Worm (Caenorhabditis elegans) whole organism, young adult: ENCODE data around the gene rpc-2.
A peak's percentile ranks its signal among the peaks of the same experiment; 100 is the strongest.

Experiments
- B0035.1 ChIP-seq: sonication (generic microtip); optimal IDR thresholded peaks from 2 replicates; lab custom pipeline; 2016; ENCODE audit warnings: missing genetic modification characterization, mild to moderate bottlenecking, missing compliant biosample characterization, missing genotype, missing genetic modification reagents
- B0336.3 ChIP-seq: fragments of 200-800 bp; sonication (Bioruptor generic); IDR thresholded peaks from 2 replicates; pipeline ENCODE4 v1.3.6; 2022; ENCODE audit warnings: missing genetic modification characterization, missing compliant biosample characterization
- C06A6.2 ChIP-seq: fragments of 200-800 bp; sonication (Bioruptor generic); conservative IDR thresholded peaks from 2 replicates; pipeline ENCODE4 v1.3.6; 2022; ENCODE audit warnings: missing genetic modification characterization, missing compliant biosample characterization
- C17E4.6 ChIP-seq: fragments of 200-800 bp; sonication (Bioruptor generic); IDR thresholded peaks from 2 replicates; pipeline ENCODE4 v1.3.6; 2022; ENCODE audit warnings: missing genetic modification reagents, missing genetic modification characterization, missing compliant biosample characterization
- F23B12.7 ChIP-seq: sonication (generic microtip); optimal IDR thresholded peaks from 2 replicates; lab custom pipeline; 2017; ENCODE audit warnings: missing genetic modification characterization, mild to moderate bottlenecking, missing compliant biosample characterization, antibody characterized with exemption, moderate library complexity; ENCODE audit not compliant: insufficient read depth
- F39B2.1 ChIP-seq: fragments of 200-800 bp; sonication (Bioruptor generic); IDR thresholded peaks from 2 replicates; pipeline ENCODE4 v1.3.6; 2022; ENCODE audit warnings: missing genetic modification reagents, missing genetic modification characterization, missing compliant biosample characterization
- T26A5.8 ChIP-seq: sonication (generic microtip); optimal IDR thresholded peaks from 2 replicates; lab custom pipeline; 2016; ENCODE audit warnings: missing genetic modification characterization, missing compliant biosample characterization
- Y95B8A.8 ChIP-seq: fragments of 200-800 bp; sonication (Bioruptor generic); IDR thresholded peaks from 2 replicates; pipeline ENCODE4 v1.3.6; 2022; ENCODE audit warnings: missing genetic modification reagents, missing genetic modification characterization, missing compliant biosample characterization
- ZK185.1 ChIP-seq: sonication (generic microtip); optimal IDR thresholded peaks from 2 replicates; lab custom pipeline; 2016; ENCODE audit warnings: mild to moderate bottlenecking, missing genetic modification characterization, missing compliant biosample characterization; ENCODE audit not compliant: poor library complexity, severe bottlenecking
- ama-1 ChIP-seq, 3 experiments: fragments of 150-350 bp in 1 of 3; sonication (generic microtip) in 2 of 3; optimal IDR thresholded peaks; 2 replicates each; lab custom pipeline; 2014 to 2018; ENCODE audit warnings: missing biosample characterization in 2 of 3, missing genetic modification characterization in 2 of 3, missing genetic modification reagents in 2 of 3
- attf-3 ChIP-seq: fragments of 200-800 bp; sonication (Bioruptor generic); conservative IDR thresholded peaks from 2 replicates; pipeline ENCODE4 v1.3.6; 2022; ENCODE audit warnings: missing genetic modification reagents, missing genetic modification characterization, missing compliant biosample characterization
- attf-5 ChIP-seq: fragments of 200-800 bp; sonication (Bioruptor generic); optimal IDR thresholded peaks from 2 replicates; lab custom pipeline; 2018; ENCODE audit warnings: mild to moderate bottlenecking, missing genetic modification characterization, missing compliant biosample characterization
- bed-2 ChIP-seq: fragments of 200-800 bp; sonication (Bioruptor generic); IDR thresholded peaks from 2 replicates; pipeline ENCODE4 v1.3.6; 2022; ENCODE audit warnings: missing genetic modification reagents, missing genetic modification characterization, missing compliant biosample characterization
- ccch-3 ChIP-seq: fragments of 200-800 bp; sonication (Bioruptor generic); optimal IDR thresholded peaks from 2 replicates; lab custom pipeline; 2018; ENCODE audit warnings: mild to moderate bottlenecking, missing genetic modification characterization, missing compliant biosample characterization
- cebp-2 ChIP-seq: fragments of 200-800 bp; sonication (Bioruptor generic); IDR thresholded peaks from 2 replicates; pipeline ENCODE4 v1.3.6; 2022; ENCODE audit warnings: missing genetic modification characterization, missing compliant biosample characterization
- ceh-27 ChIP-seq: fragments of 200-800 bp; sonication (Bioruptor generic); optimal IDR thresholded peaks from 2 replicates; lab custom pipeline; 2018; ENCODE audit warnings: mild to moderate bottlenecking, missing genetic modification characterization, moderate library complexity, missing compliant biosample characterization
- die-1 ChIP-seq: sonication (generic microtip); optimal IDR thresholded peaks from 2 replicates; lab custom pipeline; 2016; ENCODE audit warnings: missing genotype, mild to moderate bottlenecking, missing genetic modification characterization, missing compliant biosample characterization
- egrh-3 ChIP-seq: fragments of 200-800 bp; sonication (Bioruptor generic); IDR thresholded peaks from 2 replicates; pipeline ENCODE4 v1.3.6; 2022; ENCODE audit warnings: missing genetic modification reagents, missing genetic modification characterization, missing compliant biosample characterization
- ekl-4 ChIP-seq: fragments of 200-800 bp; sonication (Bioruptor generic); IDR thresholded peaks from 2 replicates; pipeline ENCODE4 v1.3.6; 2022; ENCODE audit warnings: missing genetic modification reagents, missing genetic modification characterization, missing compliant biosample characterization
- hrde-1 ChIP-seq: sonication (generic microtip); optimal IDR thresholded peaks from 2 replicates; lab custom pipeline; 2016; ENCODE audit warnings: missing genetic modification characterization, mild to moderate bottlenecking, missing compliant biosample characterization, moderate library complexity, missing genotype, missing genetic modification reagents, borderline replicate concordance
- lin-40 ChIP-seq: sonication (generic microtip); optimal IDR thresholded peaks from 2 replicates; lab custom pipeline; 2016; ENCODE audit warnings: missing genetic modification characterization, mild to moderate bottlenecking, missing compliant biosample characterization, missing genotype, missing genetic modification reagents
- lin-54 ChIP-seq: fragments of 200-800 bp; sonication (Bioruptor generic); optimal IDR thresholded peaks from 2 replicates; lab custom pipeline; 2018; ENCODE audit warnings: mild to moderate bottlenecking, missing genetic modification characterization, missing compliant biosample characterization
- lir-1 ChIP-seq: fragments of 200-800 bp; sonication (Bioruptor generic); conservative IDR thresholded peaks from 2 replicates; pipeline ENCODE4 v1.3.6; 2022; ENCODE audit warnings: missing genetic modification reagents, missing genetic modification characterization, missing compliant biosample characterization
- lsl-1 ChIP-seq: fragments of 200-800 bp; sonication (Bioruptor generic); optimal IDR thresholded peaks from 2 replicates; lab custom pipeline; 2018; ENCODE audit warnings: mild to moderate bottlenecking, missing genetic modification characterization, moderate library complexity, missing compliant biosample characterization
- madf-8 ChIP-seq: fragments of 200-800 bp; sonication (Bioruptor generic); conservative IDR thresholded peaks from 2 replicates; pipeline ENCODE4 v1.3.6; 2022; ENCODE audit warnings: missing genetic modification reagents, missing genetic modification characterization, missing compliant biosample characterization
- nfyb-1 ChIP-seq: fragments of 200-800 bp; sonication (Bioruptor generic); IDR thresholded peaks from 2 replicates; pipeline ENCODE4 v1.3.6; 2022; ENCODE audit warnings: missing genetic modification reagents, missing genetic modification characterization, missing compliant biosample characterization
- pbrm-1 ChIP-seq: fragments of 200-800 bp; sonication (Bioruptor generic); IDR thresholded peaks from 2 replicates; pipeline ENCODE4 v1.3.6; 2022; ENCODE audit warnings: missing genetic modification reagents, missing genetic modification characterization, missing compliant biosample characterization
- rcor-1 ChIP-seq: fragments of 200-800 bp; sonication (Bioruptor generic); IDR thresholded peaks from 2 replicates; pipeline ENCODE4 v1.3.6; 2022; ENCODE audit warnings: missing genetic modification reagents, missing genetic modification characterization, missing compliant biosample characterization
- rec-8 ChIP-seq, 2 experiments: sonication (generic microtip); optimal IDR thresholded peaks; 2 replicates each; lab custom pipeline; 2016; ENCODE audit warnings: mild to moderate bottlenecking in 2 of 2, missing genetic modification characterization in 2 of 2, missing genetic modification reagents in 2 of 2, missing genotype in 2 of 2, missing biosample characterization in 1 of 2, missing compliant biosample characterization in 1 of 2, moderate library complexity in 1 of 2
- snpc-1.1 ChIP-seq: sonication (generic microtip); optimal IDR thresholded peaks from 2 replicates; lab custom pipeline; 2017; ENCODE audit warnings: missing genetic modification characterization, mild to moderate bottlenecking, missing compliant biosample characterization, antibody characterized with exemption, moderate library complexity, missing genotype, missing genetic modification reagents; ENCODE audit not compliant: insufficient read depth
- snpc-1.3 ChIP-seq: sonication (generic microtip); optimal IDR thresholded peaks from 2 replicates; lab custom pipeline; 2017; ENCODE audit warnings: missing genetic modification characterization, mild to moderate bottlenecking, missing compliant biosample characterization, antibody characterized with exemption, moderate library complexity, missing genotype, missing genetic modification reagents; ENCODE audit not compliant: insufficient read depth
- snpc-3.4 ChIP-seq: sonication (generic microtip); optimal IDR thresholded peaks from 2 replicates; lab custom pipeline; 2017; ENCODE audit warnings: missing genetic modification characterization, mild to moderate bottlenecking, missing compliant biosample characterization, antibody characterized with exemption, moderate library complexity, missing genotype, missing genetic modification reagents
- snpc-4 ChIP-seq, 5 experiments: fragments of 150-350 bp in 1 of 5; sonication (generic microtip) in 4 of 5; optimal IDR thresholded peaks; 2 replicates each; lab custom pipeline; 2014 to 2018; ENCODE audit warnings: missing genetic modification characterization in 5 of 5, missing biosample characterization in 3 of 5, antibody characterized with exemption in 2 of 5, mild to moderate bottlenecking in 2 of 5, missing compliant biosample characterization in 2 of 5, missing genotype in 2 of 5, moderate library complexity in 2 of 5, missing genetic modification reagents in 1 of 5
- sptf-2 ChIP-seq: fragments of 200-800 bp; sonication (Bioruptor generic); optimal IDR thresholded peaks from 2 replicates; lab custom pipeline; 2018; ENCODE audit warnings: mild to moderate bottlenecking, missing genetic modification characterization, missing compliant biosample characterization
- unc-130 ChIP-seq: sonication (generic microtip); optimal IDR thresholded peaks from 2 replicates; lab custom pipeline; 2016; ENCODE audit warnings: missing genetic modification reagents, missing genetic modification characterization, missing compliant biosample characterization
- xnd-1 ChIP-seq: sonication (generic microtip); optimal IDR thresholded peaks from 2 replicates; lab custom pipeline; 2016; ENCODE audit warnings: missing genotype, missing genetic modification reagents, missing genetic modification characterization, missing compliant biosample characterization
- zfh-2 ChIP-seq: fragments of 200-800 bp; sonication (Bioruptor generic); conservative IDR thresholded peaks from 2 replicates; pipeline ENCODE4 v1.3.6; 2022; ENCODE audit warnings: missing genetic modification reagents, missing genetic modification characterization, missing compliant biosample characterization
- zim-3 ChIP-seq: sonication (generic microtip); optimal IDR thresholded peaks from 2 replicates; lab custom pipeline; 2017; ENCODE audit warnings: mild to moderate bottlenecking, missing genetic modification characterization, moderate library complexity, missing compliant biosample characterization
- ztf-18 ChIP-seq: sonication (generic microtip); optimal IDR thresholded peaks from 2 replicates; lab custom pipeline; 2016; ENCODE audit warnings: missing genotype, mild to moderate bottlenecking, missing genetic modification characterization, missing compliant biosample characterization
- ztf-26 ChIP-seq: sonication (generic microtip); optimal IDR thresholded peaks from 2 replicates; lab custom pipeline; 2017; ENCODE audit warnings: missing genetic modification characterization, missing compliant biosample characterization

Gene rpc-2

DNA sequence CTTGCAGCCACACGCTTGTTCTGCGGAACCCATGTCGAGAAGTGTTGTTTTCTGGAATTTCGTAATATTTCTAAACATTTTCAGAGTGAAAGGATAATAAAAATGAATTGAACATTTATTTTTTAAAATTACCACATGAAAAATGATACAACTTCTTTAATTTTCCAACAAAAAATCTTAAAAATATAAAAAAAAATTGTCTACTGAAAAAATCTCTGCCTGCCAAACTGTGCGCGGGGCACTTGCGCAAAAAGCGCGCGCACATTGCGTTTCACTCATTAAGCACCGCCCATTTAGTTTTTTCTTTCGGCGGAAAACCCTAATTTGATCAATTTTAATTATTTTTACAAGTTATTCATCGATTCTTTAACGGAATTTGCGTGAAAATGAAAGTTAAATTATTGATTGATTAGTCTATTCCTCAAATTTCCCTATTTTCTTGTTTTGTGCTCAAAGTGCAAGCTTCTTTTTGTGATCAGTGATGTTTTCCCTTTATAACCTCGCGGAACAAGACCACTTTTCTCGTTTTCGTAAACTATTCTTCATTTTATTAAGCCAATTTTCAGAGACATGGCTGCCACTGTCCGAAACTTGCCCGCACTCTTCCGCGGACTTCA is 2.2 kb upstream of the rpc-2 start, which contains the start of the genes nmad-1 and hach-1 (continued):
- peak; percentile 88 for TF ChIP-seq snpc-3.4 (tag; lab: Kevin White, UChicago)
- TF ChIP-seq F39B2.1 (GFP tag; lab: Robert Waterston, UW) = no peak
- TF ChIP-seq lin-54 (GFP tag; lab: Kevin White, UChicago) = peak; percentile 81
- no peak for TF ChIP-seq hrde-1 (tag; lab: Kevin White, UChicago)
- TF ChIP-seq Y95B8A.8 = no peak
- TF ChIP-seq C17E4.6 (GFP tag; lab: Robert Waterston, UW) = no peak
- TF ChIP-seq lsl-1 (GFP tag; lab: Kevin White, UChicago) = peak; percentile 58
- TF ChIP-seq ekl-4 = peak; percentile 90
- peak; percentile 27 for TF ChIP-seq xnd-1 (tag; lab: Kevin White, UChicago)
- TF ChIP-seq snpc-4 (GFP tag; optimal IDR thresholded peaks at IDR 0.05; lab: Kevin White, UChicago) = peak; percentile 73
- TF ChIP-seq snpc-4 (tag; optimal IDR thresholded peaks at IDR 0.05; lab: Kevin White, UChicago) = peak in 3 of 4 experiments; percentile 60 to 76 (median 75)
- TF ChIP-seq attf-5 = peak; percentile 78
- peak; percentile 21 for TF ChIP-seq unc-130 (GFP tag; lab: Kevin White, UChicago)
- peak; percentile 53; the same call in 1 of the 2 replicates for TF ChIP-seq attf-3
- TF ChIP-seq ZK185.1 (tag; lab: Kevin White, UChicago) = peak; percentile 87
- TF ChIP-seq ceh-27 (GFP tag; lab: Kevin White, UChicago) = peak; percentile 61
- peak; percentile 71 for TF ChIP-seq snpc-1.1 (tag; lab: Kevin White, UChicago)
- peak; percentile 55 for TF ChIP-seq die-1 (tag; lab: Kevin White, UChicago)
- no peak for TF ChIP-seq bed-2 (GFP tag; lab: Robert Waterston, UW)
- TF ChIP-seq B0336.3 (GFP tag; lab: Robert Waterston, UW) = peak; percentile 67
- TF ChIP-seq pbrm-1 (GFP tag; lab: Robert Waterston, UW) = peak; percentile 78
- TF ChIP-seq B0035.1 (tag; lab: Kevin White, UChicago) = no peak
- peak; percentile 45; the same call in 1 of the 2 replicates for TF ChIP-seq C06A6.2 (GFP tag; lab: Robert Waterston, UW)
- peak; percentile 42 for TF ChIP-seq ztf-18 (tag; lab: Kevin White, UChicago)
- TF ChIP-seq lin-40 (tag; lab: Kevin White, UChicago) = peak; percentile 77
- peak; percentile 93 for TF ChIP-seq snpc-1.3 (tag; lab: Kevin White, UChicago)
- no peak for TF ChIP-seq zim-3
- no peak for TF ChIP-seq T26A5.8
- peak; percentile 28 to 45 for TF ChIP-seq rec-8 (tag; optimal IDR thresholded peaks at IDR 0.05; lab: Kevin White, UChicago)
- peak; percentile 72 for TF ChIP-seq F23B12.7 (tag; lab: Kevin White, UChicago)
- TF ChIP-seq nfyb-1 (GFP tag; lab: Robert Waterston, UW) = peak; percentile 77; the same call in 1 of the 2 replicates
- TF ChIP-seq madf-8 (GFP tag; lab: Robert Waterston, UW) = peak; percentile 37; the same call in 1 of the 2 replicates
- TF ChIP-seq rcor-1 (GFP tag; lab: Robert Waterston, UW) = peak; percentile 58
- TF ChIP-seq ccch-3 (GFP tag; lab: Kevin White, UChicago) = no peak
- TF ChIP-seq lir-1 = peak; percentile 37; the same call in 1 of the 2 replicates
- TF ChIP-seq zfh-2 = 0 out of 2 replicates have a peak, but pooled peaks have one; percentile 10
- no peak for TF ChIP-seq ama-1 (optimal IDR thresholded peaks at IDR 0.05; lab: Kevin White, UChicago)
- peak in 1 of 2 experiments; percentile 31 for TF ChIP-seq ama-1 (GFP tag; optimal IDR thresholded peaks at IDR 0.05; lab: Kevin White, UChicago)
- peak; percentile 9 for TF ChIP-seq ztf-26 (tag; lab: Kevin White, UChicago)
- no peak for TF ChIP-seq cebp-2
- TF ChIP-seq sptf-2 (GFP tag; lab: Kevin White, UChicago) = no peak
- TF ChIP-seq egrh-3 = peak; percentile 32; the same call in 1 of the 2 replicates
